Worm (Caenorhabditis elegans): Measurements from ENCODE around the gene sre-47.

DNA sequence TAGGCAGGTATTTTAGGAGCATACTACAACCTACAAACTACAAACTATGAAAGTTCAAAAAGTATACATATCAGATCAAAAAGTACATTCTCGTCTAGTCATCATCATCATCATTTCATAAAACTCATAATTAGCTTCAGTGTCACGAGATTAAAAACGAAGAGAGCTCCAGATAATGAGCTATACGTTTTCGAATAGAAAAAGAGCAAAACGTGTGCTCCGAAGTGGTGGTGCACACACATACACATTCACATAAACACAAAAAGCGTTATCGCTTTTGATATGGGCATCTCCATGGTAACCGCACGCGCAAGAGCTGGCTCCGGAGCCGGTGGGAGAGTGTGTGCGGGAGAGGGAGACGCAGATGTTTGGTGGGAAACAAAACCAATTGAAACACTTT is 20.1 kb downstream of the sre-47 start:
- TF ChIP-seq fax-1 (tag; optimal IDR thresholded peaks at IDR 0.05) = no peak
- TF ChIP-seq ceh-31 (tag; optimal IDR thresholded peaks at IDR 0.05) = no peak
- no peak for TF ChIP-seq rnt-1 (tag; optimal IDR thresholded peaks at IDR 0.05)
- TF ChIP-seq ceh-6 (GFP tag; optimal IDR thresholded peaks at IDR 0.05) = no peak
- no peak for TF ChIP-seq dmd-4 (tag; optimal IDR thresholded peaks at IDR 0.05; ENCODE audit: borderline replicate concordance)
- no peak for TF ChIP-seq pqm-1 (tag; optimal IDR thresholded peaks at IDR 0.05)
- no peak for TF ChIP-seq pros-1 (tag; optimal IDR thresholded peaks at IDR 0.05)
- no peak for TF ChIP-seq K02D7.2 (tag; optimal IDR thresholded peaks at IDR 0.05)
- no peak for TF ChIP-seq dve-1 (tag; optimal IDR thresholded peaks at IDR 0.05)
- no peak for TF ChIP-seq pha-4 (tag; optimal IDR thresholded peaks at IDR 0.05)

Measured in whole organism, late embryonic.